Worm (Caenorhabditis elegans) whole organism, L1 larva: ENCODE results near the gene Y7A5A.5.

Experiments
- C04F5.9 ChIP-seq: sonication (generic microtip); optimal IDR thresholded peaks from 2 replicates; lab custom pipeline; 2016; ENCODE audit warnings: missing genetic modification characterization, missing compliant biosample characterization
- C34B4.2 ChIP-seq: sonication (generic microtip); optimal IDR thresholded peaks from 2 replicates; lab custom pipeline; 2017; ENCODE audit warnings: mild to moderate bottlenecking, missing genetic modification characterization, missing compliant biosample characterization
- ama-1 ChIP-seq: fragments of 150-350 bp; optimal IDR thresholded peaks from 2 replicates; lab custom pipeline; 2014
- elt-2 ChIP-seq: sonication (generic microtip); optimal IDR thresholded peaks from 2 replicates; lab custom pipeline; 2016; ENCODE audit warnings: missing genetic modification characterization, mild to moderate bottlenecking, inconsistent platforms, missing compliant biosample characterization, missing genetic modification reagents
- nhr-85 ChIP-seq: sonication (generic microtip); peaks from one replicate; lab custom pipeline; 2016; ENCODE audit warnings: missing genetic modification characterization, inconsistent platforms, missing compliant biosample characterization
- rnt-1 ChIP-seq: sonication (generic microtip); optimal IDR thresholded peaks from 2 replicates; lab custom pipeline; 2016; ENCODE audit warnings: mild to moderate bottlenecking, missing genetic modification characterization, moderate library complexity, missing compliant biosample characterization
- ztf-4 ChIP-seq: fragments of 150-350 bp; optimal IDR thresholded peaks from 2 replicates; lab custom pipeline; 2014; ENCODE audit warnings: missing biosample characterization, missing genetic modification characterization

DNA sequence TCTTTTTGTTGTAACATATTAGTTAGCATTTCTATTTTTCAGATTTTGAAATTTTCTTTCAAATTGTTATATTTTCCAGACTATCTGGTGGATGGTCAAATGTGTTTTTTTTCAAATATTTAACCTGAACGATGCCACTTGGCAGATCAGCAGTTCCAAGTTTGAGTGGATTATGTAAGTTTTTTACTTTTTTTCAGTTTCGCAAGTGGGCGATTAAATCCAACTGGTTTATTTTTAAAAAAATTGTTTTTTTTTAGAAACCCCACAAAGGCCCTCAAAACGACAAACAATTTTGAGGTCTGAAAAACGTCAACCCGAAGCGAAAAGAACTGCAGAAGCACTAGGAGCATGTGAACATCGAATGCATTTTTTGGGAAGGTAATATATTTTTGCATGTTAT, 40.2 kb upstream of the Y7A5A.5 start, which contains the start of gene Y7A5A.9:
- no peak for TF ChIP-seq ztf-4 (tag; lab: Kevin White, UChicago)
- no peak for TF ChIP-seq nhr-85 (tag; lab: Kevin White, UChicago)
- no peak for TF ChIP-seq elt-2 (tag; lab: Kevin White, UChicago)
- no peak for TF ChIP-seq C04F5.9 (tag; lab: Kevin White, UChicago)
- no peak for TF ChIP-seq rnt-1
- TF ChIP-seq ama-1 (lab: Kevin White, UChicago), result no peak
- no peak for TF ChIP-seq C34B4.2 (tag; lab: Kevin White, UChicago)
